Worm (Caenorhabditis elegans) whole organism, L3 larva: ENCODE data around the gene F26D2.3.

Experiments used
- ama-1 ChIP-seq: fragments of 150-350 bp; optimal IDR thresholded peaks from 2 replicates; lab custom pipeline; 2018
- nhr-28 ChIP-seq: fragments of 150-350 bp; optimal IDR thresholded peaks from 2 replicates; lab custom pipeline; 2014; ENCODE audit warnings: missing biosample characterization, missing genetic modification characterization
- pqm-1 ChIP-seq: fragments of 150-350 bp; optimal IDR thresholded peaks from 2 replicates; lab custom pipeline; 2017; ENCODE audit warnings: missing biosample characterization, missing genetic modification characterization, inconsistent platforms

DNA sequence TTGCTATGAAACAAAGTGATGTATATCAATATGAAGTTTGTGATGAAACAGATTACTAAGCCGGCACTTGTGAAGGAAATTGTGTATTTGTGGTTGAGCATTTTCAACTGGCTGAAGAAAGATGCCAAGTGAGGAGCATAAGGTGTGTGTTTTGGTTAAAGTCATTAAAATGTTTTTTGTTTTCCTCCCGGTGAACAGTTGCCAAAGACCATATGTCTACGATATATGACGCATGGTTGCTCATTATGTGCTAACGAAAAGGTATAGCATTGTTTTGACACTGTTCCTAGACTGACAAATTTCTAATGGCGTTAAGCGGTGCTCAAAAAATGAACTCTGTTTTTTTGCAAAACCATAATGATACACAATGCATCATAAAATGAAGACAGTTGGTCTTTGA lies 9.3 kb downstream of the F26D2.3 start, which contains the start of gene str-55:
- TF ChIP-seq nhr-28 (tag; lab: Kevin White, UChicago) (no peak), pqm-1 (no peak), ama-1 (no peak)
